Worm (Caenorhabditis elegans): ENCODE results near the gene clp-4.

ce11 chrIII:1799407-1799806 is 18.7 kb downstream of the clp-4 start:
- no peak for TF ChIP-seq nhr-237 (tag; optimal IDR thresholded peaks at IDR 0.05)
- no peak for TF ChIP-seq unc-62 (GFP tag; optimal IDR thresholded peaks at IDR 0.05 in 1 of 2)
- TF ChIP-seq unc-62 (tag; optimal IDR thresholded peaks at IDR 0.05) = no peak
- TF ChIP-seq lin-15B (tag; optimal IDR thresholded peaks at IDR 0.05) = no peak
- no peak for TF ChIP-seq F49E8.2 (tag; optimal IDR thresholded peaks at IDR 0.05; ENCODE audit: borderline replicate concordance)
- no peak for TF ChIP-seq jun-1 (tag; optimal IDR thresholded peaks at IDR 0.05)
- no peak for TF ChIP-seq nhr-11 (tag; optimal IDR thresholded peaks at IDR 0.05)
- TF ChIP-seq nhr-77 (tag; optimal IDR thresholded peaks at IDR 0.05) = no peak
- TF ChIP-seq nhr-6 (tag; optimal IDR thresholded peaks at IDR 0.05) = no peak
- no peak for TF ChIP-seq ceh-44 (GFP tag; IDR thresholded peaks at IDR 0.05)
- TF ChIP-seq fos-1 (tag; optimal IDR thresholded peaks at IDR 0.05) = no peak
- no peak for TF ChIP-seq T20F7.1 (GFP tag; optimal IDR thresholded peaks at IDR 0.05)

Data from whole organism, L4 larva.